Fruit fly (Drosophila melanogaster) whole organism, embryonic: Measurements from ENCODE around the gene CG13843.

Experiments
- Lpt ChIP-seq: fragments of >200 bp; optimal IDR thresholded peaks from 2 replicates; lab custom pipeline; 2018; ENCODE audit warnings: missing biosample characterization, missing genetic modification characterization
- Optix ChIP-seq: fragments of 200-800 bp; sonication (Bioruptor generic); IDR thresholded peaks from 3 replicates; pipeline ENCODE4 v1.3.6; 2022; ENCODE audit warnings: missing biosample characterization, missing genetic modification characterization

dm6 chr3R:22588756-22589155 is 20.5 kb upstream of the CG13843 start:
- no peak for TF ChIP-seq Optix
- no peak for TF ChIP-seq Lpt
